Fruit fly (Drosophila melanogaster) whole organism, prepupa: ENCODE data around the gene E5.

ENCODE experiments used
- CG10631 ChIP-seq: fragments of 200-800 bp; sonication (Bioruptor generic); optimal IDR thresholded peaks from 2 replicates; lab custom pipeline; 2016; ENCODE audit warnings: missing biosample characterization, missing genetic modification characterization
- CG11902 ChIP-seq: fragments of 200-800 bp; sonication (Bioruptor generic); optimal IDR thresholded peaks from 3 replicates; lab custom pipeline; 2016; ENCODE audit warnings: missing biosample characterization, missing genetic modification characterization
- CG16779 ChIP-seq: fragments of 200-800 bp; sonication (Bioruptor generic); optimal IDR thresholded peaks from 3 replicates; lab custom pipeline; 2017; ENCODE audit warnings: missing biosample characterization, mild to moderate bottlenecking, missing genetic modification characterization
- CG7368 ChIP-seq: fragments of 200-800 bp; sonication (Bioruptor generic); optimal IDR thresholded peaks from 3 replicates; lab custom pipeline; 2016; ENCODE audit warnings: missing biosample characterization, missing genetic modification characterization
- Ets21C ChIP-seq: fragments of 200-800 bp; sonication (Bioruptor generic); optimal IDR thresholded peaks from 3 replicates; lab custom pipeline; 2016; ENCODE audit warnings: missing biosample characterization, missing genetic modification characterization
- Lpt ChIP-seq: fragments of 200-800 bp; sonication (Bioruptor generic); optimal IDR thresholded peaks from 3 replicates; lab custom pipeline; 2016; ENCODE audit warnings: missing biosample characterization, missing genetic modification characterization
- Met ChIP-seq: fragments of 200-800 bp; sonication (Bioruptor generic); optimal IDR thresholded peaks from 3 replicates; lab custom pipeline; 2016; ENCODE audit warnings: missing biosample characterization, missing genetic modification characterization
- Sox14 ChIP-seq: fragments of 200-800 bp; sonication (Bioruptor generic); optimal IDR thresholded peaks from 3 replicates; lab custom pipeline; 2016; ENCODE audit warnings: missing biosample characterization, missing genetic modification characterization
- achi ChIP-seq: fragments of 200-800 bp; sonication (Bioruptor generic); optimal IDR thresholded peaks from 3 replicates; lab custom pipeline; 2016; ENCODE audit warnings: missing biosample characterization, missing genetic modification characterization
- acj6 ChIP-seq: fragments of 200-800 bp; sonication (Bioruptor generic); optimal IDR thresholded peaks from 3 replicates; lab custom pipeline; 2016; ENCODE audit warnings: missing biosample characterization, missing genetic modification characterization
- dac ChIP-seq: fragments of 200-800 bp; sonication (Bioruptor generic); optimal IDR thresholded peaks from 2 replicates; lab custom pipeline; 2017; ENCODE audit warnings: missing biosample characterization, mild to moderate bottlenecking, missing genetic modification characterization
- lz ChIP-seq: fragments of 200-800 bp; sonication (Bioruptor generic); optimal IDR thresholded peaks from 3 replicates; lab custom pipeline; 2016; ENCODE audit warnings: missing biosample characterization, missing genetic modification characterization
- vri ChIP-seq: fragments of 200-800 bp; sonication (Bioruptor generic); optimal IDR thresholded peaks from 3 replicates; lab custom pipeline; 2016; ENCODE audit warnings: missing biosample characterization, mild to moderate bottlenecking, missing genetic modification characterization

- TF ChIP-seq Ets21C (GFP tag; lab: Kevin White, UChicago) = no peak
- no peak for TF ChIP-seq CG16779 (tag; lab: Kevin White, UChicago)
- no peak for TF ChIP-seq CG7368
- no peak for TF ChIP-seq Lpt
- no peak for TF ChIP-seq lz (GFP tag; lab: Kevin White, UChicago)
- TF ChIP-seq CG10631 = peak; percentile 4
- no peak for TF ChIP-seq CG11902 (GFP tag; lab: Kevin White, UChicago)
- TF ChIP-seq dac (GFP tag; lab: Kevin White, UChicago) = no peak
- TF ChIP-seq Sox14 (GFP tag; lab: Kevin White, UChicago) = no peak
- peak; percentile 2 for TF ChIP-seq vri (GFP tag; lab: Kevin White, UChicago)
- TF ChIP-seq Met = no peak
- peak; percentile 43 for TF ChIP-seq achi (GFP tag; lab: Kevin White, UChicago)
- TF ChIP-seq acj6 (GFP tag; lab: Kevin White, UChicago) = peak; percentile 35
These were observed 10.2 kb upstream of the E5 start for dm6 chr3R:13884929-13885328.
